Worm (Caenorhabditis elegans) whole organism, young adult: Measurements from ENCODE around the gene C17H11.1.

Experiments
- efl-1 ChIP-seq: fragments of 150-350 bp; optimal IDR thresholded peaks from 2 replicates; lab custom pipeline; 2014; ENCODE audit warnings: missing biosample characterization, missing genetic modification reagents, missing genetic modification characterization
- madf-3 ChIP-seq: fragments of 200-800 bp; sonication (Bioruptor generic); IDR thresholded peaks from 2 replicates; pipeline ENCODE4 v1.3.6; 2022; ENCODE audit warnings: missing genetic modification reagents, missing genetic modification characterization, missing compliant biosample characterization
- sea-2 ChIP-seq: fragments of 200-800 bp; sonication (Bioruptor generic); IDR thresholded peaks from 2 replicates; pipeline ENCODE4 v1.3.6; 2022; ENCODE audit warnings: missing genetic modification characterization, missing compliant biosample characterization
- tlf-1 ChIP-seq: fragments of 200-800 bp; sonication (Bioruptor generic); optimal IDR thresholded peaks from 2 replicates; lab custom pipeline; 2018; ENCODE audit warnings: mild to moderate bottlenecking, missing genetic modification characterization, missing compliant biosample characterization
- unc-62 ChIP-seq: fragments of 150-350 bp; optimal IDR thresholded peaks from 2 replicates; lab custom pipeline; 2014; ENCODE audit warnings: missing biosample characterization, missing genetic modification reagents, missing genetic modification characterization

ce11 chrX:8147398-8147797 lies 26.3 kb upstream of the C17H11.1 start, which contains the start of gene C02B8.1:
- TF ChIP-seq tlf-1 (GFP tag; lab: Kevin White, UChicago) (no peak), madf-3 (no peak), unc-62 (GFP tag; lab: Kevin White, UChicago) (no peak), efl-1 (GFP tag; lab: Kevin White, UChicago) (no peak), sea-2 (GFP tag; lab: Robert Waterston, UW) (no peak)
